Worm (Caenorhabditis elegans) whole organism, early embryonic: ENCODE data around the gene C32B5.6.

Experiments
- B0310.2 ChIP-seq: sonication (generic microtip); optimal IDR thresholded peaks from 2 replicates; lab custom pipeline; 2016; ENCODE audit warnings: mild to moderate bottlenecking, missing genetic modification characterization, missing compliant biosample characterization
- flt-1 ChIP-seq: fragments of 200-800 bp; sonication (Bioruptor generic); IDR thresholded peaks from 2 replicates; pipeline ENCODE4 v1.3.6; 2022; ENCODE audit warnings: missing genetic modification characterization, missing compliant biosample characterization
- tra-4 ChIP-seq: sonication (generic microtip); optimal IDR thresholded peaks from 2 replicates; lab custom pipeline; 2017; ENCODE audit warnings: missing genetic modification characterization, missing compliant biosample characterization

DNA sequence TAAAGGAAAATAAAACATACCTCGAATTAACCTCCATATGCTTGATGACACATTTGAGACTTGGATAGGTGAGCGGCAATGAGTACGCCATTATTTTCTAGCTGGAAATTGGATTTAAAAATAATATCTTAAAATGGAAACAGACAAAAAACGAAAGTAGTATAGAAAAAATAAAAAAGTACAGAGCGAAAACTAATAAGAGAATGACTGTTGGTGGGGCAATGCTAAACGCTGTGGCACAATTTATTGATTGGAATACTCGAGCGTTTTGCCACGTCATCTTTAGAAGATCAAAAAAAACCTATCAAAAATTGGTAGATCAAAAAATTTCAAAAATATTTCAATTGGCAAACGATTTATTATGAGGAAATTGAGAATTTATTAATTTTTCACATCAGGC is 20.1 kb upstream of the C32B5.6 start, which contains the start of gene fbxc-32:
- TF ChIP-seq flt-1 (GFP tag; lab: Robert Waterston, UW): no peak
- TF ChIP-seq tra-4 (tag; lab: Kevin White, UChicago): no peak
- TF ChIP-seq B0310.2: no peak
